Fruit fly (Drosophila melanogaster) whole organism, embryonic: ENCODE measurements around the gene RpS7.

Experiments used
- Atf6 ChIP-seq: fragments of 200-800 bp; sonication (Bioruptor generic); IDR thresholded peaks from 2 replicates; pipeline ENCODE4 v1.3.6; 2022; ENCODE audit warnings: missing biosample characterization, missing genetic modification characterization
- CG13424 ChIP-seq: fragments of 200-800 bp; sonication (Bioruptor generic); optimal IDR thresholded peaks from 2 replicates; lab custom pipeline; 2019; ENCODE audit warnings: missing biosample characterization, mild to moderate bottlenecking, missing genetic modification characterization, moderate library complexity
- CG14050 ChIP-seq: fragments of 200-800 bp; sonication (Bioruptor generic); IDR thresholded peaks from 3 replicates; pipeline ENCODE4 v1.3.6; 2022; ENCODE audit warnings: missing biosample characterization, missing genetic modification characterization
- CG15269 ChIP-seq: fragments of 200-800 bp; sonication (Bioruptor generic); optimal IDR thresholded peaks from 2 replicates; lab custom pipeline; 2018; ENCODE audit warnings: missing biosample characterization, mild to moderate bottlenecking, missing genetic modification characterization, moderate library complexity
- CG15601 ChIP-seq: fragments of 200-800 bp; sonication (Bioruptor generic); optimal IDR thresholded peaks from 3 replicates; lab custom pipeline; 2019; ENCODE audit warnings: missing biosample characterization, mild to moderate bottlenecking, missing genetic modification characterization, moderate library complexity
- CG1603 ChIP-seq: fragments of 200-800 bp; sonication (Bioruptor generic); optimal IDR thresholded peaks from 2 replicates; lab custom pipeline; 2019; ENCODE audit warnings: missing biosample characterization, mild to moderate bottlenecking, missing genetic modification characterization, moderate library complexity
- CG3281 ChIP-seq: fragments of 200-800 bp; sonication (Bioruptor generic); optimal IDR thresholded peaks from 3 replicates; lab custom pipeline; 2017; ENCODE audit warnings: missing biosample characterization, mild to moderate bottlenecking, missing genetic modification characterization
- CG9817 ChIP-seq: fragments of 200-800 bp; sonication (Bioruptor generic); optimal IDR thresholded peaks from 2 replicates; lab custom pipeline; 2018; ENCODE audit warnings: missing biosample characterization, mild to moderate bottlenecking, missing genetic modification characterization, moderate library complexity
- Dbx ChIP-seq: fragments of 200-800 bp; sonication (Bioruptor generic); IDR thresholded peaks from 3 replicates; pipeline ENCODE4 v1.3.6; 2022; ENCODE audit warnings: missing biosample characterization, missing genetic modification characterization
- E2f2 ChIP-seq: fragments of 200-800 bp; sonication (Bioruptor generic); IDR thresholded peaks from 2 replicates; pipeline ENCODE4 v1.3.6; 2022; ENCODE audit warnings: missing biosample characterization, missing genetic modification characterization
- Elba2 ChIP-seq: fragments of 200-800 bp; sonication (Bioruptor generic); optimal IDR thresholded peaks from 3 replicates; lab custom pipeline; 2016; ENCODE audit warnings: missing biosample characterization, missing genetic modification characterization
- Hr51 ChIP-seq, 2 experiments: fragments of 200-800 bp; sonication (Bioruptor generic); optimal IDR thresholded peaks; 2 replicates in 1 of 2; 3 replicates in 1 of 2; lab custom pipeline; 2016 to 2018; ENCODE audit warnings: missing biosample characterization in 2 of 2, missing genetic modification characterization in 2 of 2, mild to moderate bottlenecking in 1 of 2, moderate library complexity in 1 of 2
- Lim3 ChIP-seq: fragments of 200-800 bp; sonication (Bioruptor generic); IDR thresholded peaks from 2 replicates; pipeline ENCODE4 v1.3.6; 2022; ENCODE audit warnings: missing biosample characterization, missing genetic modification characterization
- MTF-1 ChIP-seq: fragments of 200-800 bp; sonication (Bioruptor generic); optimal IDR thresholded peaks from 2 replicates; lab custom pipeline; 2018; ENCODE audit warnings: missing biosample characterization, mild to moderate bottlenecking, missing genetic modification characterization, borderline replicate concordance
- Med ChIP-seq: fragments of 200-800 bp; sonication (Bioruptor generic); peaks from one replicate; lab custom pipeline; 2016; ENCODE audit warnings: missing biosample characterization, missing genetic modification characterization, mild to moderate bottlenecking, inconsistent platforms, moderate library complexity
- Meics ChIP-seq: fragments of 200-800 bp; sonication (Bioruptor generic); optimal IDR thresholded peaks from 2 replicates; lab custom pipeline; 2017; ENCODE audit warnings: missing biosample characterization, mild to moderate bottlenecking, missing genetic modification characterization
- Oli ChIP-seq: fragments of 200-800 bp; sonication (Bioruptor generic); optimal IDR thresholded peaks from 2 replicates; lab custom pipeline; 2018; ENCODE audit warnings: missing biosample characterization, mild to moderate bottlenecking, missing genetic modification characterization, moderate library complexity
- Scr ChIP-seq: fragments of 200-800 bp; sonication (Bioruptor generic); IDR thresholded peaks from 2 replicates; pipeline ENCODE4 v1.3.6; 2022; ENCODE audit warnings: missing biosample characterization, missing genetic modification characterization; ENCODE audit not compliant: partially characterized antibody
- Sox100B ChIP-seq: fragments of 200-800 bp; sonication (Bioruptor generic); optimal IDR thresholded peaks from 3 replicates; lab custom pipeline; 2018; ENCODE audit warnings: missing biosample characterization, mild to moderate bottlenecking, missing genetic modification characterization
- Sry-δ ChIP-seq: fragments of 200-800 bp; sonication (Bioruptor generic); optimal IDR thresholded peaks from 2 replicates; lab custom pipeline; 2016; ENCODE audit warnings: missing biosample characterization, missing genetic modification characterization
- Xbp1 ChIP-seq: fragments of 200-800 bp; sonication (Bioruptor generic); optimal IDR thresholded peaks from 3 replicates; lab custom pipeline; 2016; ENCODE audit warnings: missing biosample characterization, mild to moderate bottlenecking, missing genetic modification characterization
- dmrt11E ChIP-seq: fragments of 200-800 bp; sonication (Bioruptor generic); optimal IDR thresholded peaks from 3 replicates; lab custom pipeline; 2018; ENCODE audit warnings: missing biosample characterization, mild to moderate bottlenecking, missing genetic modification characterization, moderate library complexity
- emc ChIP-seq: fragments of 200-800 bp; sonication (Bioruptor generic); optimal IDR thresholded peaks from 2 replicates; lab custom pipeline; 2016; ENCODE audit warnings: missing biosample characterization, missing genetic modification characterization
- eyg ChIP-seq: fragments of 200-800 bp; sonication (Bioruptor generic); optimal IDR thresholded peaks from 3 replicates; lab custom pipeline; 2016; ENCODE audit warnings: missing biosample characterization, missing genetic modification characterization
- fd96Cb ChIP-seq: fragments of 200-800 bp; sonication (Bioruptor generic); optimal IDR thresholded peaks from 2 replicates; lab custom pipeline; 2018; ENCODE audit warnings: missing biosample characterization, mild to moderate bottlenecking, missing genetic modification characterization, moderate library complexity
- gcm ChIP-seq: fragments of 200-800 bp; sonication (Bioruptor generic); optimal IDR thresholded peaks from 2 replicates; lab custom pipeline; 2019; ENCODE audit warnings: missing biosample characterization, mild to moderate bottlenecking, missing genetic modification characterization, moderate library complexity
- gsb-n ChIP-seq: fragments of 200-800 bp; sonication (Bioruptor generic); optimal IDR thresholded peaks from 3 replicates; lab custom pipeline; 2018; ENCODE audit warnings: missing biosample characterization, mild to moderate bottlenecking, missing genetic modification characterization
- her ChIP-seq: fragments of 200-800 bp; sonication (Bioruptor generic); optimal IDR thresholded peaks from 2 replicates; lab custom pipeline; 2016; ENCODE audit warnings: missing biosample characterization, missing genetic modification characterization
- hkb ChIP-seq, 2 experiments: fragments of 200-800 bp in 1 of 2; fragments of >200 bp in 1 of 2; sonication (Bioruptor generic) in 1 of 2; IDR thresholded peaks in 1 of 2; optimal IDR thresholded peaks in 1 of 2; 2 replicates each; pipeline versions ENCODE4 v1.3.6 to Lab custom; 2017 to 2022; ENCODE audit warnings: missing biosample characterization in 1 of 2, missing genetic modification characterization in 1 of 2
- lov ChIP-seq, 2 experiments: fragments of 200-800 bp in 1 of 2; fragments of >200 bp in 1 of 2; sonication (Bioruptor generic) in 1 of 2; IDR thresholded peaks in 1 of 2; optimal IDR thresholded peaks in 1 of 2; 2 replicates in 1 of 2; 3 replicates in 1 of 2; pipeline versions ENCODE4 v1.3.6 to Lab custom; 2017 to 2022; ENCODE audit warnings: missing biosample characterization in 1 of 2, missing genetic modification characterization in 1 of 2
- nmo ChIP-seq: fragments of 200-800 bp; sonication (Bioruptor generic); optimal IDR thresholded peaks from 2 replicates; lab custom pipeline; 2018; ENCODE audit warnings: missing biosample characterization, mild to moderate bottlenecking, missing genetic modification characterization, moderate library complexity
- otp ChIP-seq: fragments of 200-800 bp; sonication (Bioruptor generic); IDR thresholded peaks from 3 replicates; pipeline ENCODE4, ENCODE4 v1.3.6; 2022; ENCODE audit warnings: missing biosample characterization, missing genetic modification characterization
- pan ChIP-seq, 4 experiments: fragments of >200 bp in 3 of 4; fragments of 200-800 bp in 1 of 4; sonication (Bioruptor generic) in 1 of 4; optimal IDR thresholded peaks in 3 of 4; IDR thresholded peaks in 1 of 4; 2 replicates each; pipeline versions ENCODE4 v1.3.6 to Lab custom; 2017 to 2022; ENCODE audit warnings: missing biosample characterization in 2 of 4, missing genetic modification characterization in 2 of 4, mixed read lengths in 1 of 4
- pros ChIP-seq: fragments of 200-800 bp; sonication (Bioruptor generic); optimal IDR thresholded peaks from 3 replicates; lab custom pipeline; 2019; ENCODE audit warnings: missing biosample characterization, mild to moderate bottlenecking, missing genetic modification characterization, moderate library complexity
- slbo ChIP-seq: fragments of 200-800 bp; sonication (Bioruptor generic); IDR thresholded peaks from 2 replicates; pipeline ENCODE4 v1.3.6; 2022; ENCODE audit warnings: missing biosample characterization, missing genetic modification characterization
- sna ChIP-seq: fragments of 200-800 bp; sonication (Bioruptor generic); IDR thresholded peaks from 2 replicates; pipeline ENCODE4 v1.3.6; 2022; ENCODE audit warnings: missing biosample characterization, missing genetic modification characterization; ENCODE audit not compliant: partially characterized antibody
- sqz ChIP-seq: fragments of 200-800 bp; sonication (Bioruptor generic); optimal IDR thresholded peaks from 3 replicates; lab custom pipeline; 2018; ENCODE audit warnings: missing biosample characterization, mild to moderate bottlenecking, missing genetic modification characterization
- tap ChIP-seq: fragments of 200-800 bp; optimal IDR thresholded peaks from 3 replicates; lab custom pipeline; 2019; ENCODE audit warnings: missing biosample characterization, mild to moderate bottlenecking, missing genetic modification characterization, moderate library complexity
- tin ChIP-seq: fragments of 200-800 bp; sonication (Bioruptor generic); optimal IDR thresholded peaks from 3 replicates; lab custom pipeline; 2016; ENCODE audit warnings: missing biosample characterization, missing genetic modification characterization
- vvl ChIP-seq: fragments of 200-800 bp; sonication (Bioruptor generic); IDR thresholded peaks from 2 replicates; pipeline ENCODE4 v1.3.6; 2022; ENCODE audit warnings: missing biosample characterization, missing genetic modification characterization
- wek ChIP-seq: fragments of 200-800 bp; sonication (Bioruptor generic); optimal IDR thresholded peaks from 3 replicates; lab custom pipeline; 2018; ENCODE audit warnings: missing biosample characterization, mild to moderate bottlenecking, missing genetic modification characterization, moderate library complexity
- zfh1 ChIP-seq: fragments of 200-800 bp; sonication (Bioruptor generic); IDR thresholded peaks from 3 replicates; pipeline ENCODE4 v1.3.6; 2022; ENCODE audit warnings: missing biosample characterization, missing genetic modification characterization
- zfh2 ChIP-seq: fragments of 200-800 bp; sonication (Bioruptor generic); optimal IDR thresholded peaks from 2 replicates; lab custom pipeline; 2016; ENCODE audit warnings: missing biosample characterization, missing genetic modification characterization

The RpS7 gene

dm6 chr3R:30235253-30235652 is 26.4 kb upstream of the RpS7 start (continued):
- peak; percentile 43; the same call in 1 of the 2 replicates for TF ChIP-seq Atf6 (GFP tag; lab: Robert Waterston, UW)
- TF ChIP-seq wek (GFP tag; lab: Kevin White, UChicago): no peak
- peak; percentile 21 for TF ChIP-seq Xbp1 (GFP tag; lab: Kevin White, UChicago)
- peak; percentile 76 for TF ChIP-seq Med (GFP tag; lab: Kevin White, UChicago)
- peak; percentile 86 for TF ChIP-seq pros (GFP tag; lab: Kevin White, UChicago)
- TF ChIP-seq vvl (GFP tag; lab: Robert Waterston, UW): peak; percentile 39; the same call in 1 of the 2 replicates
- TF ChIP-seq Elba2 (GFP tag; lab: Kevin White, UChicago): no peak
- TF ChIP-seq Dbx (GFP tag; lab: Robert Waterston, UW): 0 out of 3 replicates have a peak, but pooled peaks have one; percentile 49
- peak; percentile 10 for TF ChIP-seq gsb-n (tag; lab: Kevin White, UChicago)
- no peak for TF ChIP-seq MTF-1 (GFP tag; lab: Kevin White, UChicago)
- peak; percentile 29 for TF ChIP-seq tin (GFP tag; lab: Kevin White, UChicago)
- peak; percentile 8 for TF ChIP-seq Sox100B
- TF ChIP-seq CG15269 (tag; lab: Kevin White, UChicago): peak; percentile 49
- TF ChIP-seq Lim3 (GFP tag; lab: Robert Waterston, UW): 0 out of 2 replicates have a peak, but pooled peaks have one; percentile 16
- TF ChIP-seq Sry-δ: no peak
- TF ChIP-seq Scr (GFP tag; lab: Robert Waterston, UW): no peak
- TF ChIP-seq pan (optimal IDR thresholded peaks at IDR 0.05; lab: Kevin White, UChicago): no peak
- TF ChIP-seq pan (GFP tag; optimal IDR thresholded peaks at IDR 0.05 in 1 of 2, IDR thresholded peaks at IDR 0.05 in 1 of 2): no peak
- 0 out of 3 replicates have a peak, but pooled peaks have one; percentile 24 for TF ChIP-seq zfh1 (GFP tag; lab: Robert Waterston, UW)
- TF ChIP-seq sna (GFP tag; lab: Robert Waterston, UW): no peak
- TF ChIP-seq CG1603 (tag; lab: Kevin White, UChicago): peak; percentile 39
- TF ChIP-seq slbo (GFP tag; lab: Robert Waterston, UW): peak; percentile 41
- TF ChIP-seq zfh2: no peak
- TF ChIP-seq otp (GFP tag; lab: Robert Waterston, UW): 0 out of 3 replicates have a peak, but pooled peaks have one; percentile 7
- peak; percentile 4 for TF ChIP-seq sqz (GFP tag; lab: Kevin White, UChicago)
- TF ChIP-seq her (GFP tag; lab: Kevin White, UChicago): no peak
- TF ChIP-seq CG14050 (GFP tag; lab: Robert Waterston, UW): no peak
- peak; percentile 8 for TF ChIP-seq Meics (GFP tag; lab: Kevin White, UChicago)
- peak; percentile 60 for TF ChIP-seq CG13424
- TF ChIP-seq CG15601 (tag; lab: Kevin White, UChicago): peak; percentile 30
- TF ChIP-seq E2f2: peak; percentile 29; the same call in 1 of the 2 replicates
- TF ChIP-seq CG3281 (GFP tag; lab: Kevin White, UChicago): peak; percentile 38
- TF ChIP-seq fd96Cb: peak; percentile 2
- peak in 1 of 2 experiments; percentile 56 for TF ChIP-seq Hr51 (GFP tag; optimal IDR thresholded peaks at IDR 0.05; lab: Kevin White, UChicago)
- TF ChIP-seq Oli (tag; lab: Kevin White, UChicago): peak; percentile 27
- no peak for TF ChIP-seq eyg
- no peak for TF ChIP-seq lov (optimal IDR thresholded peaks at IDR 0.05; lab: Kevin White, UChicago)
- TF ChIP-seq lov (GFP tag; IDR thresholded peaks at IDR 0.05; lab: Robert Waterston, UW): 0 out of 3 replicates have a peak, but pooled peaks have one; percentile 45
- TF ChIP-seq dmrt11E: peak; percentile 24
- TF ChIP-seq CG9817 (tag; lab: Kevin White, UChicago): peak; percentile 1
- TF ChIP-seq hkb (optimal IDR thresholded peaks at IDR 0.05; lab: Kevin White, UChicago): no peak
- TF ChIP-seq hkb (GFP tag; IDR thresholded peaks at IDR 0.05; lab: Robert Waterston, UW): peak; percentile 57
- TF ChIP-seq emc (GFP tag; lab: Kevin White, UChicago): no peak
- peak; percentile 3 for TF ChIP-seq gcm
- peak; percentile 35 for TF ChIP-seq tap (tag; lab: Kevin White, UChicago)
- peak; percentile 21 for TF ChIP-seq nmo (GFP tag; lab: Kevin White, UChicago)
